Worm (Caenorhabditis elegans): ENCODE data around the gene his-61.

Gene his-61

DNA sequence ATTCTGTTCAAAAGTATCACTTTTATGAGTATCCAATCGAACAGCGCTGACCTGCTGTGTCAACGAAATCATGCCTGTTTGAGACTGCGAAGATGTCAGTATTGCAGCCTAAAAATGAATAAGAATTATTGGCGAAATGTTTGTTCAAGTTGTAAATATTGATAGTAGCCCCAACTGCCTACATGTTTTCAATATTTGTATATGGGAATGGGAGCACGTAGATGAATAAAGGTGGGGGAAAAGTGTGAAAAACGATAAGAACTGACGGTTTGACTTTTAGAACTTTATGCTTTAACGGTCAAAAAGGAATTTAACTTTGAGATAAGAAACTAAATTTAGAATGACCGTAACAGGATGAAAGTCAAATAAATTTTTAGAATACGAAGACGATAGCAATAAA lies 34.2 kb upstream of the his-61 start:
- no peak for TF ChIP-seq tra-4 (tag; optimal IDR thresholded peaks at IDR 0.05)
- no peak for TF ChIP-seq ama-1 (optimal IDR thresholded peaks at IDR 0.05)
- no peak for TF ChIP-seq ets-7 (tag; optimal IDR thresholded peaks at IDR 0.05)
- TF ChIP-seq tbx-37 (GFP tag; conservative IDR thresholded peaks at IDR 0.05): no peak
- no peak for TF ChIP-seq B0310.2 (tag; optimal IDR thresholded peaks at IDR 0.05)
- no peak for TF ChIP-seq aly-1 (tag; optimal IDR thresholded peaks at IDR 0.05)
- TF ChIP-seq pes-1 (GFP tag; IDR thresholded peaks at IDR 0.05): no peak
- no peak for TF ChIP-seq ceh-13 (GFP tag; optimal IDR thresholded peaks at IDR 0.05)
- TF ChIP-seq sea-1 (GFP tag; conservative IDR thresholded peaks at IDR 0.05): no peak

DNA sequence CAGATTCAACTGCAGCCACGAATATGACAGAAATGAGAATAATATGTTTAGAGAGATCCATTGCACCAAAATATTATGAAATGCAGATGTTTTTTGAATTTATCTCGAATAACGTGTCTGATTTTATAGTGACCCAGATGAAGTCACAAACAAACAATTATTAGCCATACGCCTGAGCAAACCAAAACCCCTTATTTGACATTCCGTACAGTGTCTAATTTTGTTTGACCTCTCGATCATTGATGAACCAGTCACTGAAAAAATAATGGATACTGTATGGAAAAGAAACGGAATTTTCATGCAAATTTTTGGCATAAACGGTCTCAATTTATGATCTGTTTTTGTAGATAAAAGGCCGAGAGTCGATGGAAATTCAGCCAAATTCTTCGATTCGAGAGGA lies 30.1 kb upstream of the his-61 start, which contains the start of the genes R05G6.9 and R05G6.3:
R05G6.9 (minus strand) TSS at position 101 of the 400 bp plus-strand sequence.
R05G6.3 (plus strand) TSS at position 386 of the 400 bp plus-strand sequence.
- TF ChIP-seq sea-1 (GFP tag; conservative IDR thresholded peaks at IDR 0.05): no peak
- no peak for TF ChIP-seq tbx-37 (GFP tag; conservative IDR thresholded peaks at IDR 0.05)
- TF ChIP-seq F13C5.2 (tag; optimal IDR thresholded peaks at IDR 0.05): no peak
- no peak for TF ChIP-seq ceh-36 (tag; optimal IDR thresholded peaks at IDR 0.05)
- TF ChIP-seq tbx-11 (GFP tag; IDR thresholded peaks at IDR 0.05): no peak
- TF ChIP-seq aly-1 (tag; optimal IDR thresholded peaks at IDR 0.05): no peak
- no peak for TF ChIP-seq hmg-4 (GFP tag; optimal IDR thresholded peaks at IDR 0.05)
- no peak for TF ChIP-seq pes-1 (GFP tag; IDR thresholded peaks at IDR 0.05)
- no peak for TF ChIP-seq flt-1 (GFP tag; IDR thresholded peaks at IDR 0.05)
- TF ChIP-seq tra-4 (tag; optimal IDR thresholded peaks at IDR 0.05): no peak
- TF ChIP-seq scrt-1 (GFP tag; IDR thresholded peaks at IDR 0.05): no peak
- TF ChIP-seq ama-1 (optimal IDR thresholded peaks at IDR 0.05): no peak
- no peak for TF ChIP-seq hmbx-1 (tag; optimal IDR thresholded peaks at IDR 0.05)
- no peak for TF ChIP-seq ceh-13 (GFP tag; optimal IDR thresholded peaks at IDR 0.05)

DNA sequence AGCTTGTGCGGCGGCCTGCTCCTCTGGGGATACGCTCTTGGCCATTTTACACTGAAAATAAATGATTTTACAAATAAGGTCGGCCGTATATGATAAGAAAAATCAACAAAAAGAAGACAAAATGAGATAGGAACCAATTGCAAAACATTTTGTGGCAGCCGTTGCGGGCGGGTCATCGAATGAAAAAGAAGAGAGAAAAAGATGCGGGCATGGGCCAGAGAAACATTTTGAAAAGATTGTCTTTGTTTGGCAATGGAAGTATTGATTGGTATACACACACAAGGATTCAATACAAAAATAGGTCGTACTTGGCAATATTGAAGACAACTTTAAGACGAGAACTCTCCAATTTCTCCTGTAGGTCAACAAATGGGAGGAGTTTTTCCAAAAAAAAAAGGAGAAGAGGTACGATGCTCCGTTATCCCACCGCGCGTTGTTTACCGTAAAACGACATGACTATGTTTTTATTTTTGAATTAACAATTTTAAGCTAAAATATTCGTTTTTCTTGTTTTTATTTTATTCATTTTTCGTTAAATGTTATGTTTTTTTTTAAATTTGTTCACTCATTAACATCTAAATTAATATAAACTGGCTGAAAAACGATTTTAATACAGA lies 26.7 kb upstream of the his-61 start, which contains the start of the genes plc-4 and R05G6.4:
plc-4 (minus strand) TSS at position 51 of the 617 bp plus-strand sequence.
R05G6.4 (plus strand) TSS at position 617 of the 617 bp plus-strand sequence.
- no peak for TF ChIP-seq hmg-4 (GFP tag; optimal IDR thresholded peaks at IDR 0.05)
- TF ChIP-seq tra-4 (tag; optimal IDR thresholded peaks at IDR 0.05): no peak
- TF ChIP-seq tbx-37 (GFP tag; conservative IDR thresholded peaks at IDR 0.05): no peak
- TF ChIP-seq ama-1 (optimal IDR thresholded peaks at IDR 0.05): no peak
- no peak for TF ChIP-seq flt-1 (GFP tag; IDR thresholded peaks at IDR 0.05)
- TF ChIP-seq ets-7 (tag; optimal IDR thresholded peaks at IDR 0.05): no peak
- TF ChIP-seq B0310.2 (tag; optimal IDR thresholded peaks at IDR 0.05): no peak
- no peak for TF ChIP-seq ceh-36 (tag; optimal IDR thresholded peaks at IDR 0.05)
- no peak for TF ChIP-seq sea-1 (GFP tag; conservative IDR thresholded peaks at IDR 0.05)
- TF ChIP-seq F13C5.2 (tag; optimal IDR thresholded peaks at IDR 0.05): no peak
- no peak for TF ChIP-seq pes-1 (GFP tag; IDR thresholded peaks at IDR 0.05)
- no peak for TF ChIP-seq ceh-13 (GFP tag; optimal IDR thresholded peaks at IDR 0.05)
- no peak for TF ChIP-seq hnd-1 (tag; optimal IDR thresholded peaks at IDR 0.05)
- no peak for TF ChIP-seq hmbx-1 (tag; optimal IDR thresholded peaks at IDR 0.05)
- TF ChIP-seq aly-1 (tag; optimal IDR thresholded peaks at IDR 0.05): no peak

DNA sequence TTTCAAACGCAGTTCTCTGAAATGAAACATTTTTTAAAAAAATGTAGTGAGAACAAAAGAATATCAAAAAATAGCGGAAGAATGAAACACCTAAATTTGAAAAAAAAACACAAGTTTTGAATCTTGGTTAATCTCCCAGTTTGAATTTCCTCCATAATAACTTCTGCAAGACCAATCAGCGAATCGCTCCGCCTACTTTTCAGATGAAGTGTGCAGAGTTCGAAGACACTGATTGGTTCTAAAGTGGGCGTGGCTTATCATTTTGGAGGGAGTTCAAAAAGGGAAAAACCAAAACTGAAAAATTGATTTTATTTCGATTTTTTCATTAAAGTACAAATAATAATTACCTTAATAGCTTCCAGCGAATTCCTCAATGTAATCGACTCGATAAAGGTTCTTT lies 24.8 kb upstream of the his-61 start:
- TF ChIP-seq ets-7 (tag; optimal IDR thresholded peaks at IDR 0.05) (no peak), aly-1 (tag; optimal IDR thresholded peaks at IDR 0.05) (no peak), tbx-11 (GFP tag; IDR thresholded peaks at IDR 0.05) (no peak), flt-1 (GFP tag; IDR thresholded peaks at IDR 0.05) (no peak), F13C5.2 (tag; optimal IDR thresholded peaks at IDR 0.05) (no peak), ceh-13 (GFP tag; optimal IDR thresholded peaks at IDR 0.05) (no peak), B0310.2 (tag; optimal IDR thresholded peaks at IDR 0.05) (no peak)

DNA sequence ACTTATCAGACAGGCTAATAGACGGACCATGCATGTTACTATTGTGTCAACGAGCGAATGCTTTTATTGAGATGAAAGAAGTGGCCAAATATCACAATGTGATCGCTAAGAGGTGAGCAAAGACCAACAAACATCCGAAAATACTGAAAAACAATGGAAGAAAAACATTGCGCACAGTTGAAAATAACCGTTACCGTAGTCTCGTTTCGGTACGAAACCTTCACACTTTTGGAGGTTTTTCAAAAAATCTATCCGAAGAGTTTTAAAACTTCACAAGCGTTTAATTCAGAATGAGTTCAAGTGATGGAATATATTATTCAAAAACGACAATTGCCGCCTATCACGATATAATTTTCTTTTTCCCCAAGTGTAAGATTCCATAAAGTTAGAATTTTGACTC lies 22.8 kb upstream of the his-61 start:
- TF ChIP-seq flt-1 (GFP tag; IDR thresholded peaks at IDR 0.05): no peak

DNA sequence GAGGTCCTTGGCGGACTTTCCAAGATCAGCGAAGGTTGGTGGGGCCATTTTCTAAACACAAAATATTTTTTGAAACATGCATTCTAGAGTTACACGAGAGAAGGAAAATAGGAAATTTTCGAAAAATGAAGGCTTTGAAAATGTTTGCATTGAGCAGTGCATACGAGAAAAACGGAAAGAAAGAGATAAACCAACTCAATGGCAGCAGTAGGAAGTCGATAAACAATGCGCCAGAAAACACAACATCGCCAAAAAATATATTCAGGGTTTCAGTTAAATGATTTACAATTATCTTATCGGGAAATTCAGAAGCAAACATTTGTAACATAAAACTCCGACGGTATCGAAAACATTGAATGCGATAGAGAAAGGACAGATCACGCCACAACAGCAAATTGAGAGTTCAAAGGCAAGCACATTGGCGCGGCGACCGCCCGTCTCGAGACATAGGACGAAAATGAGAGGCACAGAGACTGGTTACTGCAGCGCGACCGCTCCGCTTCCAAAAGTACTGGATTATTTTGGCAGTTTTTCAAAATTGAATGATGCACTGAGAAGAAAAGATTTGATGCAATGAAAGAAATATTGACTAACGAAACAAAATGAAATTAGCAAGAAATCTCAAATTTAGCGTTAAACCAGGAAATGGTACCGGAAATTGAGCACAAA lies 22.0 kb upstream of the his-61 start, which contains the start of the genes vdac-1 and R05G6.5:
vdac-1 (minus strand) TSS at position 51 of the 669 bp plus-strand sequence.
R05G6.5 (plus strand) TSS at position 527 of the 669 bp plus-strand sequence.
- TF ChIP-seq ceh-13 (GFP tag; optimal IDR thresholded peaks at IDR 0.05) (no peak), sea-1 (GFP tag; conservative IDR thresholded peaks at IDR 0.05) (no peak), flt-1 (GFP tag; IDR thresholded peaks at IDR 0.05) (no peak), aly-1 (tag; optimal IDR thresholded peaks at IDR 0.05) (no peak), ama-1 (optimal IDR thresholded peaks at IDR 0.05) (no peak), ets-7 (tag; optimal IDR thresholded peaks at IDR 0.05) (no peak), tbx-37 (GFP tag; conservative IDR thresholded peaks at IDR 0.05) (no peak), B0310.2 (tag; optimal IDR thresholded peaks at IDR 0.05) (no peak), pes-1 (GFP tag; IDR thresholded peaks at IDR 0.05) (no peak), tbx-11 (GFP tag; IDR thresholded peaks at IDR 0.05) (no peak), hmbx-1 (tag; optimal IDR thresholded peaks at IDR 0.05) (no peak), F13C5.2 (tag; optimal IDR thresholded peaks at IDR 0.05) (no peak), hmg-4 (GFP tag; optimal IDR thresholded peaks at IDR 0.05) (no peak), hnd-1 (tag; optimal IDR thresholded peaks at IDR 0.05) (no peak), scrt-1 (GFP tag; IDR thresholded peaks at IDR 0.05) (no peak), tra-4 (tag; optimal IDR thresholded peaks at IDR 0.05) (no peak), ceh-36 (tag; optimal IDR thresholded peaks at IDR 0.05) (no peak)

DNA sequence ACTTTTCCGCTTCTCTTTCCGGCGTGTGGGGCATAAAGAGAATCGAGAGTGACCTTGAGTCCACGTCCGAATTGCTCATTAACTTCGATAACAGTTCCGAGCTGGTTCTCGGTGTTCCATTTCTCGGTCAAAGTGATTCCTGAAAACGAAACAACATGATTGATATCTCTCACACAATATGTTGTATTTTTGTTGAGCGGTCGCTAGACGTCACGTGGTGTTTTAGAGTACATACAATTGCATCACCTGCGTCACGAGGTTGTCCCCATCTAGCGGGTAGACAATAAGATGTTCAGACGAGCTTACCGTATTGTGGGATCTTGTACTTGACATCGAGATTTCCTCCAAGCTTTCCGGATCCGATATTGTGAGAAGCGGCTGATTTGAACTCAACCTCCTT lies 21.3 kb upstream of the his-61 start:
- TF ChIP-seq B0310.2 (tag; optimal IDR thresholded peaks at IDR 0.05): no peak
- no peak for TF ChIP-seq hmg-4 (GFP tag; optimal IDR thresholded peaks at IDR 0.05)
- TF ChIP-seq pes-1 (GFP tag; IDR thresholded peaks at IDR 0.05): no peak
- TF ChIP-seq ceh-13 (GFP tag; optimal IDR thresholded peaks at IDR 0.05): no peak
- no peak for TF ChIP-seq flt-1 (GFP tag; IDR thresholded peaks at IDR 0.05)
- no peak for TF ChIP-seq hmbx-1 (tag; optimal IDR thresholded peaks at IDR 0.05)
- TF ChIP-seq ama-1 (optimal IDR thresholded peaks at IDR 0.05): no peak
- TF ChIP-seq tra-4 (tag; optimal IDR thresholded peaks at IDR 0.05): no peak
- TF ChIP-seq hnd-1 (tag; optimal IDR thresholded peaks at IDR 0.05): no peak
- TF ChIP-seq sea-1 (GFP tag; conservative IDR thresholded peaks at IDR 0.05): no peak
- no peak for TF ChIP-seq F13C5.2 (tag; optimal IDR thresholded peaks at IDR 0.05)
- no peak for TF ChIP-seq scrt-1 (GFP tag; IDR thresholded peaks at IDR 0.05)
- no peak for TF ChIP-seq ets-7 (tag; optimal IDR thresholded peaks at IDR 0.05)
- TF ChIP-seq tbx-11 (GFP tag; IDR thresholded peaks at IDR 0.05): no peak
- no peak for TF ChIP-seq ceh-36 (tag; optimal IDR thresholded peaks at IDR 0.05)

Data from whole organism, early embryonic.